Worm (Caenorhabditis elegans): Measurements from ENCODE around the gene tag-290.
A peak's percentile ranks its signal among the peaks of the same experiment; 100 is the strongest.

The tag-290 gene

DNA sequence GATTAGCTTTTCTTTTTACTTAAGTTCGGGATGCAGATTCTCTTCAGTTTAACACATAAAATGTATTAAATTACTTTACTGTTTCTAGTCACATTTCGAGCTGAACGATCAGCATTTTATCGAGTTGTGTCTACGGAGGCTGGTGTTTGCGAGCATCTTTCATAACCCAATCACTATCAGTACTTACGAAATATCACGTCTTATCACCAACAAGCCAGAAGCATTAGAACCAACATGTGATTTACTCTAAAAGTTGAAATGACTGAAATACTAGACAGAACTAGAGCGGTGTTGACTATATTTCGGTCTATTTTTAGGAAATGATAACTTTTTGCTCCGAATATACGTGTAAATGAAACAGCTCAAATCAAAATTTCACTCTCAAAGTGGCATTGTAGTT, 35.3 kb downstream of the tag-290 start:
- TF ChIP-seq nhr-237 (tag; optimal IDR thresholded peaks at IDR 0.05), result no peak
- TF ChIP-seq bed-3 (GFP tag; optimal IDR thresholded peaks at IDR 0.05), result no peak
- no peak for TF ChIP-seq flh-1 (GFP tag; optimal IDR thresholded peaks at IDR 0.05)
- TF ChIP-seq mep-1 (tag; optimal IDR thresholded peaks at IDR 0.05), result no peak
- TF ChIP-seq drap-1 (GFP tag; optimal IDR thresholded peaks at IDR 0.05), result no peak
- no peak for TF ChIP-seq elt-3 (tag; optimal IDR thresholded peaks at IDR 0.05)
- no peak for TF ChIP-seq blmp-1 (tag; optimal IDR thresholded peaks at IDR 0.05)
- no peak for TF ChIP-seq lsy-2 (tag; optimal IDR thresholded peaks at IDR 0.05)
- TF ChIP-seq ceh-39 (tag; optimal IDR thresholded peaks at IDR 0.05), result no peak
- TF ChIP-seq lin-13 (tag; optimal IDR thresholded peaks at IDR 0.05), result no peak
- no peak for TF ChIP-seq ztf-11 (tag; optimal IDR thresholded peaks at IDR 0.05)

DNA sequence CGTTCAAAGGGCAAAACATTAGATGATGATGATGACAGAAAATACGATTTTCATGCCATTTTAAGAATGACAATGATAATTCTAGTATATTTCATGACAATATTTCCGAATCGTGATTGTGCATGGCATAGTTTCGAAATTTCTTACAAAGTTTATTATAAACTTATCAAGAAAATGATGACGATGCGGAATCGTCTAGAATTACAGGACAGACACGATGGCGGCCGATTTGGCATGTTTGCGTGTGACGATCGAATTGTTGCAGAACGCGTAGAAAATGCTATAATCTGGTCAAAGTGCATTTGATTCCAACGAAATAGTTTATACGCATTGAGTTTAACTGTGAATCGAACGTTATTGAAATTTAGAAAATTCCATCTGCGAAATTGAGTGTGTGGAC, 36.1 kb downstream of the tag-290 start:
- no peak for TF ChIP-seq bed-3 (GFP tag; optimal IDR thresholded peaks at IDR 0.05)
- TF ChIP-seq drap-1 (GFP tag; optimal IDR thresholded peaks at IDR 0.05), result no peak
- TF ChIP-seq mep-1 (tag; optimal IDR thresholded peaks at IDR 0.05), result no peak
- no peak for TF ChIP-seq ceh-39 (tag; optimal IDR thresholded peaks at IDR 0.05)
- no peak for TF ChIP-seq ceh-43 (GFP tag; optimal IDR thresholded peaks at IDR 0.05)
- no peak for TF ChIP-seq mab-5 (tag; optimal IDR thresholded peaks at IDR 0.05)
- no peak for TF ChIP-seq nhr-12 (tag; optimal IDR thresholded peaks at IDR 0.05)
- no peak for TF ChIP-seq lsy-2 (tag; optimal IDR thresholded peaks at IDR 0.05)
- no peak for TF ChIP-seq pha-4 (tag; optimal IDR thresholded peaks at IDR 0.05)
- TF ChIP-seq cnd-1 (tag; optimal IDR thresholded peaks at IDR 0.05), result no peak
- TF ChIP-seq elt-3 (tag; optimal IDR thresholded peaks at IDR 0.05), result no peak
- TF ChIP-seq nhr-237 (tag; optimal IDR thresholded peaks at IDR 0.05), result no peak
- no peak for TF ChIP-seq unc-39 (tag; optimal IDR thresholded peaks at IDR 0.05)
- TF ChIP-seq unc-120 (tag; optimal IDR thresholded peaks at IDR 0.05; ENCODE audit: poor library complexity, severe bottlenecking), result no peak
- TF ChIP-seq hlh-1 (tag; optimal IDR thresholded peaks at IDR 0.05), result no peak
- no peak for TF ChIP-seq flh-1 (GFP tag; optimal IDR thresholded peaks at IDR 0.05)

DNA sequence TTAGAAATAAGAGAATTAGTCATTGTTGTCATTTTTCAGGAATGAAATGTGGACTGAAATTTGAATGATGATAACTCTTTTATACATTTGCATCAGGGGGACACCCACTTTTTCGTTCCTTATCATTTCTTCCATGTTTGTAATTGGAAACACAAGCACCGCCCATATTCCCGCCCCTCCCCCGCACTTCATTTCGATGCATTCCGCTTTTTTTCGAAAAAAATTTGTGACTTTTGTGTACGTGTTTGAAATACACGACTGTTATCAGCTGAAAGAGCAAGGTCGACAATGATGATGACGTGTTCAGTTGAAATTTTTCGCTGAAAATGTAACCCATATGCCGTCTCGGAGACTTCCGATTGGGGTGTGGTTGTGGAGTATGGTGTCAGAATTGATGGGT, 37.6 kb downstream of the tag-290 start, which contains the start of gene zip-10:
zip-10 (minus strand) TSS at position 43 of the 400 bp plus-strand sequence.
- no peak for TF ChIP-seq mab-5 (tag; optimal IDR thresholded peaks at IDR 0.05)
- no peak for TF ChIP-seq elt-3 (tag; optimal IDR thresholded peaks at IDR 0.05)
- no peak for TF ChIP-seq snpc-4 (tag; optimal IDR thresholded peaks at IDR 0.05)
- no peak for TF ChIP-seq elt-1 (tag; optimal IDR thresholded peaks at IDR 0.05; ENCODE audit: borderline replicate concordance, insufficient read depth)
- no peak for TF ChIP-seq bed-3 (GFP tag; optimal IDR thresholded peaks at IDR 0.05)
- TF ChIP-seq sem-2 (GFP tag; optimal IDR thresholded peaks at IDR 0.05), result no peak
- TF ChIP-seq ham-2 (GFP tag; optimal IDR thresholded peaks at IDR 0.05), result no peak
- TF ChIP-seq sptf-1 (tag; optimal IDR thresholded peaks at IDR 0.05), result no peak
- no peak for TF ChIP-seq drap-1 (GFP tag; optimal IDR thresholded peaks at IDR 0.05)
- no peak for TF ChIP-seq lin-32 (GFP tag; optimal IDR thresholded peaks at IDR 0.05)
- no peak for TF ChIP-seq nhr-28 (tag; optimal IDR thresholded peaks at IDR 0.05)
- TF ChIP-seq lsy-2 (tag; optimal IDR thresholded peaks at IDR 0.05), result no peak
- no peak for TF ChIP-seq unc-62 (GFP tag; optimal IDR thresholded peaks at IDR 0.05)
- TF ChIP-seq ztf-11 (tag; optimal IDR thresholded peaks at IDR 0.05), result no peak
- TF ChIP-seq ceh-39 (tag; optimal IDR thresholded peaks at IDR 0.05), result no peak
- no peak for TF ChIP-seq nhr-76 (tag; optimal IDR thresholded peaks at IDR 0.05)
- no peak for TF ChIP-seq ces-1 (GFP tag; optimal IDR thresholded peaks at IDR 0.05)
- TF ChIP-seq nhr-237 (tag; optimal IDR thresholded peaks at IDR 0.05), result no peak
- TF ChIP-seq ceh-83 (GFP tag; optimal IDR thresholded peaks at IDR 0.05), result no peak

DNA sequence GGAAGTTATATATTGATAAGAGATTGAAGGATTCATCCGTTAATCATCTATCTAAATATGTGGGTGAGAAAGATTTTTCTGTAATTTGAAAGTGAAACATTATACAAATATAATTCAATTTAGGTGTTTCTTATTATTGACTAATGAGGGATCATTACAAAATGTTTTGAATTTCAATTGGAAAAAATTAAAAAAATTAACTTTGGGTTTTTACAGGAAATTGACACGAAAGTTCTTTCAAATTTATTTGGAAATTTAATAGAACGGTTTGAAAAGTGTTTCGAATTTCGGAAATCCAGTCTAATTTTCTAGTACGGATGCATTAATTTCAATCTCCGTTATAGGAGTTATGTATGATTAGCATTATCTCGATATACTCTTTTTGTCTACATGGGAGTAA, 40.0 kb downstream of the tag-290 start:
- TF ChIP-seq sem-2 (GFP tag; optimal IDR thresholded peaks at IDR 0.05) (no peak), nhr-28 (tag; optimal IDR thresholded peaks at IDR 0.05) (no peak), ceh-83 (GFP tag; optimal IDR thresholded peaks at IDR 0.05) (no peak), elt-1 (tag; optimal IDR thresholded peaks at IDR 0.05; ENCODE audit: borderline replicate concordance, insufficient read depth) (no peak), nhr-76 (tag; optimal IDR thresholded peaks at IDR 0.05) (no peak), lin-32 (GFP tag; optimal IDR thresholded peaks at IDR 0.05) (no peak), nhr-237 (tag; optimal IDR thresholded peaks at IDR 0.05) (no peak), pha-4 (tag; optimal IDR thresholded peaks at IDR 0.05) (no peak), lsy-2 (tag; optimal IDR thresholded peaks at IDR 0.05) (no peak)

DNA sequence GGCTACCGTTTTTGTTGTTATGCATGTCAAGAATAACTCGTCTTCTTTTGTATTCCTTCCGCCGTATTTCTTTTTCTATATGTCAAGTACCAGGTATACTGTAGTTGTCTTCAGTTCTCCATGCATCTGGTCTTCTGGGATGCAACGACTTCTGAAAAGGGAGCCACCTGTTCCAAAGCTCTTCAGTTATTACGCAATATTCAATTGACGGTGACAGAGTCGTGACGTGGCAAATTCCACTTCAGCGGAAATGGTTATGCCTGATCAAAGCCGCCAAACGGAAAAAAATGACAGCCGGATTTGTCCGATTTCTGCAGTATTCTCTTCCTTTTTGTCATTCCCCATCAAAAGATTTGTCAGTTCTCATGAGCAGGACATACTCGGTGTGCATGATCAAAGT, 43.4 kb downstream of the tag-290 start:
- TF ChIP-seq ceh-39 (tag; optimal IDR thresholded peaks at IDR 0.05) (no peak), elt-3 (tag; optimal IDR thresholded peaks at IDR 0.05) (no peak), nhr-2 (tag; optimal IDR thresholded peaks at IDR 0.05) (peak; percentile 34), mls-2 (tag; optimal IDR thresholded peaks at IDR 0.05) (no peak), unc-62 (GFP tag; optimal IDR thresholded peaks at IDR 0.05) (no peak), zip-8 (tag; optimal IDR thresholded peaks at IDR 0.05) (peak; percentile 95), nhr-76 (tag; optimal IDR thresholded peaks at IDR 0.05) (no peak), snpc-4 (tag; optimal IDR thresholded peaks at IDR 0.05) (no peak), sptf-1 (tag; optimal IDR thresholded peaks at IDR 0.05) (no peak), ceh-83 (GFP tag; optimal IDR thresholded peaks at IDR 0.05) (no peak), lin-13 (tag; optimal IDR thresholded peaks at IDR 0.05) (no peak), nhr-12 (tag; optimal IDR thresholded peaks at IDR 0.05) (no peak), flh-1 (GFP tag; optimal IDR thresholded peaks at IDR 0.05) (no peak), ces-1 (GFP tag; optimal IDR thresholded peaks at IDR 0.05) (no peak)
